Worm (Caenorhabditis elegans): ENCODE measurements around the gene srv-2.

DNA sequence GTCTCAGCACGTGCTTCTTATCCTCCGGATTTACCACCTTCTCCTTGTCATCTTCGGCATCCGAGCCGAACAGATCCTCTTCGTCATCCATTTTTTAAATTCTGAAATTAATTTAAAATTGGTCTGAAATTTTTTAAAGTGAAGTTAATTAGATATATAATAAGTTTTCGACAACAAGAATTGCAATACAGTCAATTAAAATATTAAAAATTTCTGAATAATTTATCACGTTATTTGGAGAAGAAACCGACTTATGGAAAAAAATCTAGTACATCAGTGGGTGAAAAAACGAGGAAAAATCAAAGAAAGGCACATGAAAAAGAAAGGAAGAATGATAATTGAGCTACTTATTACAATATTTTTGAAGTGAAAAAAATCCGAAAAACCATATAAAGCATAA is 3.4 kb upstream of the srv-2 start, which contains the start of gene taf-13:
- TF ChIP-seq him-1 (tag; optimal IDR thresholded peaks at IDR 0.05) (no peak), dao-5 (tag; optimal IDR thresholded peaks at IDR 0.05) (no peak)

All from whole organism, L4/young adult.